Fruit fly (Drosophila melanogaster): ENCODE results near the gene CG10877.

The CG10877 gene

dm6 chr3R:20587630-20588479 is 24.0 kb upstream of the CG10877 start, which contains the start of gene Septin2 (continued):
- TF ChIP-seq CG6683 (GFP tag; optimal IDR thresholded peaks at IDR 0.05) (peak; percentile 38), Bteb2 (GFP tag; optimal IDR thresholded peaks at IDR 0.05) (peak; percentile 6), CkIIα-i1 (GFP tag; IDR thresholded peaks at IDR 0.05) (0 out of 2 replicates have a peak, but pooled peaks have one; percentile 11), Dad (GFP tag; optimal IDR thresholded peaks at IDR 0.05) (peak; percentile 57), lbe (GFP tag; optimal IDR thresholded peaks at IDR 0.05) (peak; percentile 85), CG16813 (GFP tag; IDR thresholded peaks at IDR 0.05; ENCODE audit: partially characterized antibody) (0 out of 3 replicates have a peak, but pooled peaks have one; percentile 6), Ssrp (tag; optimal IDR thresholded peaks at IDR 0.05) (peak; percentile 82), nau (GFP tag; optimal IDR thresholded peaks at IDR 0.05) (peak; percentile 36), CG30403 (GFP tag; optimal IDR thresholded peaks at IDR 0.05) (peak; percentile 81), Xbp1 (GFP tag; optimal IDR thresholded peaks at IDR 0.05) (peak; percentile 79), pum (GFP tag; optimal IDR thresholded peaks at IDR 0.05) (peak; percentile 56), Oaz (GFP tag; IDR thresholded peaks at IDR 0.05) (no peak), Hr3 (GFP tag; optimal IDR thresholded peaks at IDR 0.05) (peak; percentile 74), Taf1 (GFP tag; IDR thresholded peaks at IDR 0.05) (no peak), CG7745 (tag; optimal IDR thresholded peaks at IDR 0.05) (no peak), fd3F (GFP tag; optimal IDR thresholded peaks at IDR 0.05) (peak; percentile 54), Dp (GFP tag; optimal IDR thresholded peaks at IDR 0.05) (peak; percentile 25), dpn (GFP tag; optimal IDR thresholded peaks at IDR 0.05) (peak; percentile 49 to 75), CG42726 (GFP tag; IDR thresholded peaks at IDR 0.05; ENCODE audit: partially characterized antibody) (no peak), sima (GFP tag; optimal IDR thresholded peaks at IDR 0.05) (no peak), CG11696 (GFP tag; IDR thresholded peaks at IDR 0.05) (peak; percentile 94), en (GFP tag; optimal IDR thresholded peaks at IDR 0.05) (peak; percentile 28), CG12769 (tag; optimal IDR thresholded peaks at IDR 0.05) (no peak), ara (GFP tag; IDR thresholded peaks at IDR 0.05) (peak; percentile 77), hb (GFP tag; IDR thresholded peaks at IDR 0.05; ENCODE audit: partially characterized antibody) (no peak), Lhr (GFP tag; optimal IDR thresholded peaks at IDR 0.05) (peak; percentile 70), dati (GFP tag; IDR thresholded peaks at IDR 0.05) (no peak), CG4404 (GFP tag; IDR thresholded peaks at IDR 0.05) (peak; percentile 38), peb (GFP tag; IDR thresholded peaks at IDR 0.05) (0 out of 2 replicates have a peak, but pooled peaks have one; percentile 15), CG5180 (GFP tag; optimal IDR thresholded peaks at IDR 0.05) (peak; percentile 75), Sox100B (GFP tag; optimal IDR thresholded peaks at IDR 0.05) (peak; percentile 95), salm (tag; optimal IDR thresholded peaks at IDR 0.05) (peak; percentile 59), tin (GFP tag; optimal IDR thresholded peaks at IDR 0.05) (peak; percentile 82), vvl (GFP tag; IDR thresholded peaks at IDR 0.05) (peak; percentile 52; the same call in 1 of the 2 replicates), CG33557 (GFP tag; optimal IDR thresholded peaks at IDR 0.05) (peak; percentile 74), kni (GFP tag; optimal IDR thresholded peaks at IDR 0.05) (peak; percentile 71), esg (GFP tag; conservative IDR thresholded peaks at IDR 0.05) (peak; percentile 44; the same call in 1 of the 2 replicates), Optix (GFP tag; IDR thresholded peaks at IDR 0.05) (no peak; the same call in 1 of the 3 replicates), HmgZ (tag; optimal IDR thresholded peaks at IDR 0.05) (peak; percentile 19), HLH3B (GFP tag; IDR thresholded peaks at IDR 0.05) (peak; percentile 70), CG5245 (GFP tag; optimal IDR thresholded peaks at IDR 0.05) (peak; percentile 42), Antp (GFP tag; optimal IDR thresholded peaks at IDR 0.05) (peak; percentile 25), ftz-f1 (GFP tag; optimal IDR thresholded peaks at IDR 0.05) (no peak), schlank (tag; optimal IDR thresholded peaks at IDR 0.05) (no peak), tap (tag; optimal IDR thresholded peaks at IDR 0.05) (peak; percentile 86), fru (optimal IDR thresholded peaks at IDR 0.05) (no peak), CG10209 (GFP tag; optimal IDR thresholded peaks at IDR 0.05) (peak; percentile 83), NC2β (GFP tag; optimal IDR thresholded peaks at IDR 0.05) (peak; percentile 64), HLH4C (GFP tag; IDR thresholded peaks at IDR 0.05; ENCODE audit: partially characterized antibody) (no peak)
